Worm (Caenorhabditis elegans) whole organism, young adult: Measurements from ENCODE around the gene fce-2.

Source experiments
- nfyb-1 ChIP-seq: fragments of 200-800 bp; sonication (Bioruptor generic); IDR thresholded peaks from 2 replicates; pipeline ENCODE4 v1.3.6; 2022; ENCODE audit warnings: missing genetic modification reagents, missing genetic modification characterization, missing compliant biosample characterization
- pha-4 ChIP-seq: fragments of 150-350 bp; sonication (generic microtip); optimal IDR thresholded peaks from 2 replicates; lab custom pipeline; 2014; ENCODE audit warnings: missing biosample characterization, missing genetic modification reagents, missing genetic modification characterization

- TF ChIP-seq nfyb-1 (no peak), pha-4 (tag; lab: Kevin White, UChicago) (no peak)
These were observed 44.8 kb upstream of the fce-2 start, which contains the start of gene K02E2.6 for ce11 chrV:20380320-20380719.
